Fruit fly (Drosophila melanogaster) whole organism, embryonic: ENCODE results near the gene jv.

Experiments
- Awh ChIP-seq: fragments of 200-800 bp; sonication (Bioruptor generic); IDR thresholded peaks from 2 replicates; pipeline ENCODE4, ENCODE4 v1.3.6; 2022; ENCODE audit warnings: missing biosample characterization, missing genetic modification characterization
- Bdp1 ChIP-seq: fragments of 200-800 bp; sonication (Bioruptor generic); optimal IDR thresholded peaks from 3 replicates; lab custom pipeline; 2016; ENCODE audit warnings: missing biosample characterization, missing genetic modification characterization
- CG10267 ChIP-seq: fragments of 200-800 bp; sonication (Bioruptor generic); optimal IDR thresholded peaks from 2 replicates; lab custom pipeline; 2018; ENCODE audit warnings: missing biosample characterization, mild to moderate bottlenecking, missing genetic modification characterization, moderate library complexity
- CG10565 ChIP-seq: fragments of 200-800 bp; sonication (Bioruptor generic); optimal IDR thresholded peaks from 3 replicates; lab custom pipeline; 2016; ENCODE audit warnings: missing biosample characterization, mild to moderate bottlenecking, missing genetic modification characterization
- CG10979 ChIP-seq: fragments of 200-800 bp; sonication (Bioruptor generic); optimal IDR thresholded peaks from 2 replicates; lab custom pipeline; 2018; ENCODE audit warnings: missing biosample characterization, mild to moderate bottlenecking, missing genetic modification characterization, moderate library complexity
- CG12104 ChIP-seq: fragments of 200-800 bp; sonication (Bioruptor generic); optimal IDR thresholded peaks from 3 replicates; lab custom pipeline; 2016; ENCODE audit warnings: missing biosample characterization, missing genetic modification characterization
- CG14050 ChIP-seq: fragments of 200-800 bp; sonication (Bioruptor generic); IDR thresholded peaks from 3 replicates; pipeline ENCODE4 v1.3.6; 2022; ENCODE audit warnings: missing biosample characterization, missing genetic modification characterization
- CG15011 ChIP-seq: fragments of 200-800 bp; sonication (Bioruptor generic); optimal IDR thresholded peaks from 3 replicates; lab custom pipeline; 2018; ENCODE audit warnings: missing biosample characterization, mild to moderate bottlenecking, missing genetic modification characterization
- CG15269 ChIP-seq: fragments of 200-800 bp; sonication (Bioruptor generic); optimal IDR thresholded peaks from 2 replicates; lab custom pipeline; 2018; ENCODE audit warnings: missing biosample characterization, mild to moderate bottlenecking, missing genetic modification characterization, moderate library complexity
- CG1529 ChIP-seq: fragments of 200-800 bp; sonication (Bioruptor generic); optimal IDR thresholded peaks from 3 replicates; lab custom pipeline; 2018; ENCODE audit warnings: missing biosample characterization, missing genetic modification characterization
- CG15514 ChIP-seq: fragments of 200-800 bp; sonication (Bioruptor generic); optimal IDR thresholded peaks from 3 replicates; lab custom pipeline; 2017; ENCODE audit warnings: missing biosample characterization, missing genetic modification characterization, mild to moderate bottlenecking, moderate library complexity, missing genetic modification reagents
- CG16813 ChIP-seq: fragments of 200-800 bp; sonication (Bioruptor generic); IDR thresholded peaks from 3 replicates; pipeline ENCODE4 v1.3.6; 2022; ENCODE audit warnings: missing biosample characterization, missing genetic modification characterization; ENCODE audit not compliant: partially characterized antibody
- CG16815 ChIP-seq: fragments of 200-800 bp; sonication (Bioruptor generic); optimal IDR thresholded peaks from 3 replicates; lab custom pipeline; 2017; ENCODE audit warnings: missing biosample characterization, mild to moderate bottlenecking, missing genetic modification characterization
- CG17568 ChIP-seq: fragments of 200-800 bp; sonication (Bioruptor generic); optimal IDR thresholded peaks from 2 replicates; lab custom pipeline; 2018; ENCODE audit warnings: missing biosample characterization, mild to moderate bottlenecking, missing genetic modification characterization, moderate library complexity
- CG5245 ChIP-seq: fragments of 200-800 bp; sonication (Bioruptor generic); optimal IDR thresholded peaks from 3 replicates; lab custom pipeline; 2016; ENCODE audit warnings: missing biosample characterization, missing genetic modification characterization
- CTCF ChIP-seq: fragments of 200-800 bp; sonication (Bioruptor generic); optimal IDR thresholded peaks from 2 replicates; lab custom pipeline; 2017; ENCODE audit warnings: missing biosample characterization, mild to moderate bottlenecking, missing genetic modification characterization, moderate library complexity
- CrebB ChIP-seq: fragments of 200-800 bp; sonication (Bioruptor generic); optimal IDR thresholded peaks from 3 replicates; lab custom pipeline; 2018; ENCODE audit warnings: missing biosample characterization, mild to moderate bottlenecking, missing genetic modification characterization
- H15 ChIP-seq: fragments of 200-800 bp; sonication (Bioruptor generic); IDR thresholded peaks from 3 replicates; pipeline ENCODE4 v1.3.6; 2022; ENCODE audit warnings: missing biosample characterization, missing genetic modification characterization
- HLHmδ ChIP-seq: fragments of 200-800 bp; sonication (Bioruptor generic); optimal IDR thresholded peaks from 2 replicates; lab custom pipeline; 2018; ENCODE audit warnings: missing biosample characterization, mild to moderate bottlenecking, missing genetic modification characterization, moderate library complexity
- Hand ChIP-seq: fragments of 200-800 bp; sonication (Bioruptor generic); optimal IDR thresholded peaks from 2 replicates; lab custom pipeline; 2017; ENCODE audit warnings: mild to moderate bottlenecking, missing biosample characterization, missing genetic modification reagents, missing genetic modification characterization
- HmgD ChIP-seq: fragments of 200-800 bp; sonication (Bioruptor generic); optimal IDR thresholded peaks from 3 replicates; lab custom pipeline; 2016; ENCODE audit warnings: missing biosample characterization, missing genetic modification characterization
- Mes4 ChIP-seq: fragments of 200-800 bp; sonication (Bioruptor generic); optimal IDR thresholded peaks from 2 replicates; lab custom pipeline; 2016; ENCODE audit warnings: missing biosample characterization, missing genetic modification characterization
- Rfx ChIP-seq: fragments of 200-800 bp; sonication (Bioruptor generic); IDR thresholded peaks from 2 replicates; pipeline ENCODE4 v1.3.6; 2022; ENCODE audit warnings: missing biosample characterization, missing genetic modification characterization
- Side ChIP-seq: fragments of 200-800 bp; sonication (Bioruptor generic); optimal IDR thresholded peaks from 2 replicates; lab custom pipeline; 2016; ENCODE audit warnings: missing biosample characterization, missing genetic modification characterization
- Six4 ChIP-seq: fragments of 200-800 bp; sonication (Bioruptor generic); optimal IDR thresholded peaks from 2 replicates; lab custom pipeline; 2016; ENCODE audit warnings: missing biosample characterization, missing genetic modification characterization
- ac ChIP-seq: fragments of 200-800 bp; sonication (Bioruptor generic); optimal IDR thresholded peaks from 3 replicates; lab custom pipeline; 2017; ENCODE audit warnings: missing biosample characterization, mild to moderate bottlenecking, missing genetic modification characterization
- chif ChIP-seq, 2 experiments: fragments of 200-800 bp; sonication (Bioruptor generic); optimal IDR thresholded peaks; 3 replicates each; lab custom pipeline; 2016; ENCODE audit warnings: missing biosample characterization in 2 of 2, missing genetic modification characterization in 2 of 2
- chinmo ChIP-seq: fragments of 200-800 bp; sonication (Bioruptor generic); IDR thresholded peaks from 4 replicates; pipeline ENCODE4 v1.3.6; 2022; ENCODE audit warnings: missing biosample characterization, missing genetic modification characterization; ENCODE audit not compliant: partially characterized antibody
- chm ChIP-seq: fragments of 200-800 bp; sonication (Bioruptor generic); IDR thresholded peaks from 2 replicates; pipeline ENCODE4 v1.3.6; 2022; ENCODE audit warnings: missing biosample characterization, missing genetic modification characterization
- chn ChIP-seq: fragments of 200-800 bp; sonication (Bioruptor generic); optimal IDR thresholded peaks from 2 replicates; lab custom pipeline; 2016; ENCODE audit warnings: missing biosample characterization, missing genetic modification characterization
- ci ChIP-seq: fragments of 200-800 bp; sonication (Bioruptor generic); IDR thresholded peaks from 3 replicates; pipeline ENCODE4 v1.3.6; 2022; ENCODE audit warnings: missing biosample characterization, missing genetic modification characterization
- dmrt11E ChIP-seq: fragments of 200-800 bp; sonication (Bioruptor generic); optimal IDR thresholded peaks from 3 replicates; lab custom pipeline; 2018; ENCODE audit warnings: missing biosample characterization, mild to moderate bottlenecking, missing genetic modification characterization, moderate library complexity
- insv ChIP-seq, 2 experiments: fragments of 200-800 bp; sonication (Bioruptor generic); optimal IDR thresholded peaks; 3 replicates each; lab custom pipeline; 2016 to 2018; ENCODE audit warnings: missing biosample characterization in 2 of 2, missing genetic modification characterization in 2 of 2
- lbe ChIP-seq: fragments of 200-800 bp; sonication (Bioruptor generic); optimal IDR thresholded peaks from 2 replicates; lab custom pipeline; 2016; ENCODE audit warnings: missing biosample characterization, mild to moderate bottlenecking, missing genetic modification characterization
- luna ChIP-seq: fragments of 200-800 bp; sonication (Bioruptor generic); optimal IDR thresholded peaks from 2 replicates; lab custom pipeline; 2016; ENCODE audit warnings: missing biosample characterization, missing genetic modification characterization
- mld ChIP-seq: fragments of 200-800 bp; sonication (Bioruptor generic); IDR thresholded peaks from 3 replicates; pipeline ENCODE4 v1.3.6; 2022; ENCODE audit warnings: missing biosample characterization, missing genetic modification characterization; ENCODE audit not compliant: partially characterized antibody
- odd ChIP-seq: fragments of 200-800 bp; sonication (Bioruptor generic); optimal IDR thresholded peaks from 2 replicates; lab custom pipeline; 2017; ENCODE audit warnings: missing biosample characterization, mild to moderate bottlenecking, missing genetic modification characterization
- onecut ChIP-seq: fragments of 200-800 bp; sonication (Bioruptor generic); IDR thresholded peaks from 2 replicates; pipeline ENCODE4 v1.3.6; 2022; ENCODE audit warnings: missing biosample characterization, missing genetic modification characterization
- pb ChIP-seq: fragments of 200-800 bp; sonication (Bioruptor generic); optimal IDR thresholded peaks from 3 replicates; lab custom pipeline; 2016; ENCODE audit warnings: missing biosample characterization, missing genetic modification characterization
- pum ChIP-seq: fragments of 200-800 bp; sonication (Bioruptor generic); optimal IDR thresholded peaks from 2 replicates; lab custom pipeline; 2016; ENCODE audit warnings: missing biosample characterization, missing genetic modification characterization
- pzg ChIP-seq: fragments of 200-800 bp; sonication (Bioruptor generic); optimal IDR thresholded peaks from 3 replicates; lab custom pipeline; 2018; ENCODE audit warnings: missing biosample characterization, mild to moderate bottlenecking, missing genetic modification characterization, moderate library complexity
- rib ChIP-seq: fragments of 200-800 bp; sonication (Bioruptor generic); IDR thresholded peaks from 2 replicates; pipeline ENCODE4 v1.3.6; 2022; ENCODE audit warnings: missing biosample characterization, missing genetic modification characterization
- sc ChIP-seq, 3 experiments: fragments of >200 bp in 2 of 3; fragments of 200-800 bp in 1 of 3; sonication (Bioruptor generic) in 1 of 3; optimal IDR thresholded peaks; 2 replicates in 2 of 3; 3 replicates in 1 of 3; lab custom pipeline; 2017; ENCODE audit warnings: mild to moderate bottlenecking in 1 of 3, missing biosample characterization in 1 of 3, missing genetic modification characterization in 1 of 3, missing genetic modification reagents in 1 of 3
- slp2 ChIP-seq: fragments of 200-800 bp; sonication (Bioruptor generic); optimal IDR thresholded peaks from 2 replicates; lab custom pipeline; 2016; ENCODE audit warnings: missing biosample characterization, missing genetic modification characterization
- sob ChIP-seq: fragments of 200-800 bp; sonication (Bioruptor generic); IDR thresholded peaks from 2 replicates; pipeline ENCODE4 v1.3.6; 2022; ENCODE audit warnings: missing biosample characterization, missing genetic modification characterization
- tio ChIP-seq: fragments of 200-800 bp; sonication (Bioruptor generic); optimal IDR thresholded peaks from 2 replicates; lab custom pipeline; 2017; ENCODE audit warnings: missing biosample characterization, missing genetic modification characterization, inconsistent platforms
- twi ChIP-seq: fragments of 200-800 bp; optimal IDR thresholded peaks from 2 replicates; lab custom pipeline; 2019; ENCODE audit warnings: missing biosample characterization, mild to moderate bottlenecking, missing genetic modification characterization, moderate library complexity
- vfl ChIP-seq: fragments of 200-800 bp; sonication (Bioruptor generic); optimal IDR thresholded peaks from 2 replicates; lab custom pipeline; 2016; ENCODE audit warnings: missing biosample characterization, missing genetic modification characterization
- wek ChIP-seq: fragments of 200-800 bp; sonication (Bioruptor generic); optimal IDR thresholded peaks from 3 replicates; lab custom pipeline; 2018; ENCODE audit warnings: missing biosample characterization, mild to moderate bottlenecking, missing genetic modification characterization, moderate library complexity
- zfh2 ChIP-seq: fragments of 200-800 bp; sonication (Bioruptor generic); optimal IDR thresholded peaks from 2 replicates; lab custom pipeline; 2016; ENCODE audit warnings: missing biosample characterization, missing genetic modification characterization

jv gene

dm6 chr3L:6550178-6550977 is 38.9 kb downstream of the jv start, which contains the start of gene MCU (continued):
- TF ChIP-seq chn (GFP tag; lab: Kevin White, UChicago) (no peak), pum (GFP tag; lab: Kevin White, UChicago) (no peak), H15 (GFP tag; lab: Robert Waterston, UW) (no peak), CG14050 (GFP tag; lab: Robert Waterston, UW) (no peak), CG15011 (no peak), vfl (GFP tag; lab: Kevin White, UChicago) (no peak), HLHmδ (no peak), wek (no peak), chif (GFP tag; optimal IDR thresholded peaks at IDR 0.05; lab: Kevin White, UChicago) (no peak), tio (GFP tag; lab: Kevin White, UChicago) (no peak), Mes4 (GFP tag; lab: Kevin White, UChicago) (no peak), sob (peak; percentile 9; the same call in 1 of the 2 replicates), CG15269 (no peak), Side (GFP tag; lab: Kevin White, UChicago) (no peak), dmrt11E (no peak), CG15514 (GFP tag; lab: Kevin White, UChicago) (peak; percentile 98), Hand (GFP tag; lab: Kevin White, UChicago) (no peak), CG17568 (GFP tag; lab: Kevin White, UChicago) (no peak), twi (tag; lab: Kevin White, UChicago) (no peak), CG16813 (GFP tag; lab: Robert Waterston, UW) (peak; percentile 88), pb (GFP tag; lab: Kevin White, UChicago) (no peak), CG16815 (GFP tag; lab: Kevin White, UChicago) (no peak), onecut (GFP tag; lab: Robert Waterston, UW) (no peak), CG10565 (GFP tag; lab: Kevin White, UChicago) (no peak), CrebB (tag; lab: Kevin White, UChicago) (no peak), ci (peak; percentile 40; the same call in 1 of the 3 replicates), Rfx (GFP tag; lab: Robert Waterston, UW) (peak; percentile 25; the same call in 1 of the 2 replicates), sc (optimal IDR thresholded peaks at IDR 0.05; lab: Kevin White, UChicago) (no peak), sc (GFP tag; optimal IDR thresholded peaks at IDR 0.05; lab: Kevin White, UChicago) (no peak), CG1529 (GFP tag; lab: Kevin White, UChicago) (no peak), CG12104 (GFP tag; lab: Kevin White, UChicago) (no peak), CG10979 (tag; lab: Kevin White, UChicago) (no peak), chinmo (peak; percentile 96), CTCF (GFP tag; lab: Kevin White, UChicago) (peak; percentile 85), CG5245 (GFP tag; lab: Kevin White, UChicago) (no peak), rib (GFP tag; lab: Robert Waterston, UW) (no peak), HmgD (GFP tag; lab: Kevin White, UChicago) (peak; percentile 3), Six4 (GFP tag; lab: Kevin White, UChicago) (no peak), Bdp1 (GFP tag; lab: Kevin White, UChicago) (no peak), CG10267 (tag; lab: Kevin White, UChicago) (peak; percentile 29), mld (GFP tag; lab: Robert Waterston, UW) (peak; percentile 96), luna (GFP tag; lab: Kevin White, UChicago) (no peak), chm (GFP tag; lab: Robert Waterston, UW) (no peak), slp2 (GFP tag; lab: Kevin White, UChicago) (no peak), lbe (GFP tag; lab: Kevin White, UChicago) (peak; percentile 54), ac (GFP tag; lab: Kevin White, UChicago) (no peak), odd (GFP tag; lab: Kevin White, UChicago) (no peak), pzg (GFP tag; lab: Kevin White, UChicago) (peak; percentile 72), Awh (GFP tag; lab: Robert Waterston, UW) (no peak), insv (GFP tag; optimal IDR thresholded peaks at IDR 0.05; lab: Kevin White, UChicago) (peak in 1 of 2 experiments; percentile 26), zfh2 (GFP tag; lab: Kevin White, UChicago) (no peak)
